Fruit fly (Drosophila melanogaster) whole organism: Measurements from ENCODE around the gene Rpn11.

Experiments used
- CG8478 ChIP-seq: fragments of >200 bp; optimal IDR thresholded peaks from 2 replicates; lab custom pipeline; 2018; ENCODE audit warnings: inconsistent platforms
- Dll ChIP-seq: fragments of >200 bp; optimal IDR thresholded peaks from 2 replicates; lab custom pipeline; 2017
- EcR ChIP-seq, 2 experiments: fragments of >200 bp; optimal IDR thresholded peaks; 2 replicates each; lab custom pipeline; 2017; ENCODE audit warnings: missing biosample characterization in 2 of 2, missing genetic modification characterization in 2 of 2, missing genetic modification reagents in 2 of 2
- pan ChIP-seq: fragments of >200 bp; optimal IDR thresholded peaks from 2 replicates; lab custom pipeline; 2017
- psq ChIP-seq: fragments of >200 bp; optimal IDR thresholded peaks from 2 replicates; lab custom pipeline; 2017
- usp ChIP-seq: fragments of >200 bp; optimal IDR thresholded peaks from 2 replicates; lab custom pipeline; 2017; ENCODE audit warnings: missing biosample characterization, missing genetic modification characterization, mixed read lengths

The Rpn11 gene

dm6 chr2L:5059645-5060254 is at the start of gene Rpn11:
Gene Rpn11, minus strand, starts transcription at chr2L:5059790.
- TF ChIP-seq EcR (GFP tag; optimal IDR thresholded peaks at IDR 0.05; lab: Kevin White, UChicago) (no peak), pan (lab: Kevin White, UChicago) (no peak), CG8478 (lab: Kevin White, UChicago) (no peak), Dll (lab: Kevin White, UChicago) (no peak), usp (no peak), psq (no peak)

dm6 chr2L:5109059-5109458 is 49.5 kb upstream of the Rpn11 start:
- no peak for TF ChIP-seq CG8478 (lab: Kevin White, UChicago)

DNA sequence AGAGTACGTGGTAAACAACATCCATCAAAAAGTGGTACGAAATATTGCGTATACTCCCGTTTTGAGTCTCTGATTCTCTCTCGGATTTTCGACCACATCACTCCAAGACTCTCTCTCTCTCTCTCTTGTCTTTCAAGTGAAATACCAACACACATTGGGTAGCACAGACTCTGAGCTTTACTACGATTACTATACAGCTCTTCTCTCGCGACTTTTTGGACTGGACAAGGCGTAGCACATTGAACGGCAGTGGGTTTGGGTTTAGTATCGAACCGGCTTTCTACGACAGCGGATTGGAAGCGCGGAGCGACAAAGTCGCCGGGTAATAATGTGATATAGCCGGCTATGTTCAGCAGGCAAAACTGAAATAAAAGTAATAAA is 48.7 kb upstream of the Rpn11 start:
- TF ChIP-seq psq (no peak), pan (lab: Kevin White, UChicago) (no peak), Dll (lab: Kevin White, UChicago) (no peak), EcR (GFP tag; optimal IDR thresholded peaks at IDR 0.05; lab: Kevin White, UChicago) (no peak), usp (no peak), CG8478 (lab: Kevin White, UChicago) (no peak)

DNA sequence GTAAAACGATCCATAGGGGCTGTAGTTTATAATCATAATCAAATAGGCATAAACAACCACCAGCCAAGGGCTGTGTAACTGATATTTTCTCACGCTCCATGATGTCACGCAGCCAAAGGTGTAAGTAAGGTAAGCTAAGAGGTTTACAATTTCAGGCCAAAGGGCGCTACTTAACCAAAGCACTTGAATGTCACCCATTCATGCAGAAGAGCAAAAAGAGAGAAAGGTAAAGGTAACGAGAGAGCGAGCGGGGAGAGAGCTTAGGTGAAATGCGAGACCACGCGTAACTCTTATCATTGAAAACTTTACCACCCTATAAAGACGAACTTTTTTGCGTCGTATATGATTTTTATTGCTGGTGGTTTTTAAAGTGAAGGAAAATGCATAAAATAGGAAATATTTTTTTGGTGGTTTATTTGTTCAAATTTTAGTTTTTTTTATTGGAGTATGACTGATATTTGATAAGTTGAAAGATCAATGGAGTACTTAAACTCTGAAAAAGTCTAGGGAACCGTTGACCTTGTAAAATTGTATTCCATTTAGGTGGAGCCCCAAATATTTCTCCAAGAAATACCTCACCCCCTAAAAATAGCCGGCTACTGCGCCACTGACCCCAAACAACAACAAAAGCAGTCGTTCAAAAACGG is 48.2 kb upstream of the Rpn11 start:
- TF ChIP-seq CG8478 (lab: Kevin White, UChicago) = no peak
- TF ChIP-seq pan (lab: Kevin White, UChicago) = peak; percentile 58

dm6 chr2L:5103733-5104132 is 44.1 kb upstream of the Rpn11 start:
- TF ChIP-seq EcR (GFP tag; optimal IDR thresholded peaks at IDR 0.05; lab: Kevin White, UChicago) = no peak
- no peak for TF ChIP-seq psq
- TF ChIP-seq CG8478 (lab: Kevin White, UChicago) = no peak
- TF ChIP-seq Dll (lab: Kevin White, UChicago) = no peak
- no peak for TF ChIP-seq usp
- no peak for TF ChIP-seq pan (lab: Kevin White, UChicago)

DNA sequence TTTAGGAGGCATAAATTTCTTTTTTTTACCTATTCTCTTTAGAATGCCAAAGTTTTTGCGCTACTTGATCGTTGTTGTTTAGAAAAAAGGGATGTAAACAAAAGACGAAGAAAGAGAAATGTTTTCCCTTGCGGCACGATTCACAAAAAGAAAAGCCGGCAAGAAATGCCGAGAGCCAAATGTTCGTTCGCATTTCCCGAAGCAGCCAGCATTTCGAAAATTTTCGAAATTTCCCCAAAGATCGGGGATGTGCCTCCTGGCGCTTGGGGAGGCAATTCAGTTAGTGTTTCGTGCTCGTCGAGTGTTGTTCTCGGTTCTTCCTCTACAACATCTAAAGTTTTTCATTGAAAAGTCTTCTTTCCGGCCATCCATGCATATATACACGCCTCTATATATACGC is 41.0 kb upstream of the Rpn11 start, which contains the start of gene Msp300:
TSS of gene Msp300 (plus strand) at position 301 of the 400 bp plus-strand sequence.
- TF ChIP-seq Dll (lab: Kevin White, UChicago) (no peak), psq (no peak), pan (lab: Kevin White, UChicago) (no peak), EcR (GFP tag; optimal IDR thresholded peaks at IDR 0.05; lab: Kevin White, UChicago) (no peak), CG8478 (lab: Kevin White, UChicago) (no peak), usp (no peak)

DNA sequence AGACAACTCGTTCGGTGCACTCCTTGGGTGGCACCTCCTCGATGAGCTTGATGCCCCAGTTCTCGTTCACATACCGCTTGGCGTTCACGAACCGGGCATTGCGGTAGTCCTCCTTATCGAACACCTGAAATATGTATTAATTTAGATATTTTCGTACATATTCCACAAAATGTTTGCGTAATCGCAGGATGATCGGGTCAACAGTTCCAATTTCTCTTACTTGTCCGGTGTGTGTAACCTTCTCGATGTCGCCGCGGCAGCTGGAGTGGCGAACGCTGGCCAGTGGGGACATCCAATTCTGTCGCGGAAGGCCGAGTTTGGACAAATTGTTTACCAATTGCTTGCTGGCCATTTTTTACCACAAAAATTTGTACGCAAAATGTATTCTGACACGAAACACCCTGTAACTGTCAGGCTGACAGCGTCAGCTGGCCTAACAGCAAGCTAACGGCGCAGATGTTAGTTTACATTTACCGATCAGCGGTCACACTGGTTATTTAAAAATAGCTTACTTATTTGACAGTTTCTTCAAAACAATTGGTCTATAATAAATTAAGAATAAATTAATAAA is 40.3 kb upstream of the Rpn11 start, which contains the start of gene ND-13A:
TSS of gene ND-13A (minus strand) at position 499 of the 571 bp plus-strand sequence.
- TF ChIP-seq pan (lab: Kevin White, UChicago) (no peak), psq (no peak), Dll (lab: Kevin White, UChicago) (no peak), EcR (GFP tag; optimal IDR thresholded peaks at IDR 0.05; lab: Kevin White, UChicago) (no peak), usp (no peak), CG8478 (lab: Kevin White, UChicago) (no peak)

DNA sequence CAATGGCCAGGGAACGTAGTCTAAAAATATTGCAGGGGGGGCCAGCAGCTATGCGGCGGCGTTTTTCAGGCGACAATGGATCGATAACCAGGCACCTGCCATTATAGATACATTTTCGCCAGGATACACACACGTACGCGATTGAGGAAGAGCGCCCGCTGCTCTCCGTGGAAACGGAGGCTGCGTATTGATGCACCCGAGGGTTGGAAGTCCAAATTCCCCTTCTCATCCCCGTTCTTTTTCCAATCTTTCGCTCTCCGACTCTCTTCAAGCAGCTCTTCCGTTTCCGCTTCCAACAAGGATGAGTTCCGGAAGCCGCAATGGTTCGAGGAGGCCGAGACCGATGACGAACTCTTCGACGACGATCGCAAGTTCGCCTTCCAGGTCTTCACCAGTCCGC is 37.2 kb upstream of the Rpn11 start:
- TF ChIP-seq CG8478 (lab: Kevin White, UChicago) (no peak), Dll (lab: Kevin White, UChicago) (no peak), pan (lab: Kevin White, UChicago) (no peak), psq (no peak), EcR (GFP tag; optimal IDR thresholded peaks at IDR 0.05; lab: Kevin White, UChicago) (no peak), usp (no peak)

- no peak for TF ChIP-seq Dll (lab: Kevin White, UChicago)
- TF ChIP-seq psq = no peak
- no peak for TF ChIP-seq usp
- no peak for TF ChIP-seq pan (lab: Kevin White, UChicago)
- no peak for TF ChIP-seq EcR (GFP tag; optimal IDR thresholded peaks at IDR 0.05; lab: Kevin White, UChicago)
- no peak for TF ChIP-seq CG8478 (lab: Kevin White, UChicago)
These were observed 36.6 kb upstream of the Rpn11 start, which contains the start of gene CG4230 for dm6 chr2L:5096222-5096621. Gene CG4230, plus strand, starts transcription at chr2L:5096227.

DNA sequence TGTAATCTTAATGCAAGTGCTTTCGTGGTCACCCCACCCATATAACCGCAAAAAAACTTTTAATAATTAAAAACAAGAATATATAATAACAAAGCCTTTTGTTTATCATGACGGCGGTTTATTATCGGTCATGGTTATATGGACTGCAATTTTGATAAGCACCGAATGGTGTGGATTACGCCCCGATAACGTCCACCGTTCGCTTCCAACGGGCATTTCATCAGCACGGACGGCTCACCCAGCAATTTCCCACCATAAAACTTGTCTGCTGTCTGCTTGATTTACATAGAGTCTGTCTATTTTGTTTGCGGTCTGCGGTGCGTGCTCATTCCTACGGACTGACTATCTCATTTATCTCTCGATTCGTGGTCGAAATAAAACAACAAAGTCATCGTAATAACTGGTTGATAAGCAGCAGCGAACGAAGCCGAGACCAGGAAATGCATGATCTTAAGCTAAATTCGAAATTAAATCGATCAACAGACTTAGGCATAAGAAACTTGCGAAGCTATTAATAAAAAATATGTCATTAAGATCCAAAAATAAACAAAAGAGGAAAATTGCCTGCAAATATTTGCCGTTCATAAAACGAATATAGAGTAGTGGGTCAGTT is 35.9 kb upstream of the Rpn11 start:
- no peak for TF ChIP-seq EcR (GFP tag; optimal IDR thresholded peaks at IDR 0.05; lab: Kevin White, UChicago)
- TF ChIP-seq pan (lab: Kevin White, UChicago) = no peak
- no peak for TF ChIP-seq Dll (lab: Kevin White, UChicago)
- TF ChIP-seq psq = no peak
- no peak for TF ChIP-seq usp
- TF ChIP-seq CG8478 (lab: Kevin White, UChicago) = no peak

DNA sequence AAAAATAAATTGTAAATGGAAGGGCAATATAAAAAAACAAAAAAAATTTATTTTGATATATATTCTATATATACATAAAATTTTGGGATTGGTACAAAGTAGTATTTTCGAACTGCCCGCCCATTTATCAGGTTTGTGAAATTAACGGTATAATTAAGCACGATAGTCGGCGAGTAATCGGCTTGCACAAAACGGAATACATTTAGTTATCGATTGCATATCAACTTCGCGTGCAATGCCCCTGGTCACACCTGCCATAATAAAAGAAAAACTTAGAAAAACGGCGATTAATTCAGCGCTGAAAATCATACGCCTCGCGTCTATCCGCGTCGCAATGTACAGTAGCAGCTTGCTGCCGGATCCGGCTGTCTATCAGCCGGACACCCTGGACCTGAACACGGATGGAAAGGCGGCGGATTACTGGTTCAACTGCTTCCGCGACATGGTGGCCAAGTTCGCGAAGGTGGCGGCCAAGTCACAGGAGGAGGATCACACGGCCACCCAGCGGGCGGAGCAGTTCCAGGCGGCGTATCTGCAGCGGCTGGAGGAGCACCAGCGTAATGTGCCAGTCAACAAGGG is 34.3 kb upstream of the Rpn11 start, which contains the start of gene CG5828:
TSS of gene CG5828 (plus strand) at position 205 of the 579 bp plus-strand sequence.
- TF ChIP-seq pan (lab: Kevin White, UChicago) (no peak), EcR (GFP tag; optimal IDR thresholded peaks at IDR 0.05; lab: Kevin White, UChicago) (no peak), CG8478 (lab: Kevin White, UChicago) (no peak), Dll (lab: Kevin White, UChicago) (no peak), usp (no peak), psq (no peak)
